Worm (Caenorhabditis elegans): ENCODE measurements around the gene try-1.

try-1 gene

DNA sequence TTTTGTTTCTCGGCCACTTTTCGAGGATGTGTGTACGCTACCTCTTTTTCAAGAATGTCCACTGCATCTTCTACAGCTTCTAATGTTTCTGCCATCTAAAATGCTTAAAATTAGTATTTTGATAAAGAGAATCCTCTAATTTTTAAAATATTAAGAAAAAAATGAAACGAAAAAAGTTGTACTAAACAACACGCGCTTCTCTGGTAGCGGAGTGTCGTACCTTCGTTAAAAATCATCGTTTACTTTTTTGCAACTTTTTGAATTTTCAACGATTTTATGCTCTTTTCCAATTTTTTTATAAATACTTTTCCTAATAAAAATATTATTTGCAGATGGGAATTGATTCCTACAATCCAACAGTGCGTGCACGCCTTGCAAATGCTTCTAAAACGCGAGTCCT, 3.6 kb downstream of the try-1 start, which contains the start of the genes gldi-11 and ZK546.2 (continued):
- TF ChIP-seq sptf-1 (tag; optimal IDR thresholded peaks at IDR 0.05) (no peak), nhr-20 (tag; optimal IDR thresholded peaks at IDR 0.05) (no peak), ztf-4 (tag; optimal IDR thresholded peaks at IDR 0.05) (no peak), tbx-2 (tag; optimal IDR thresholded peaks at IDR 0.05) (no peak), egl-13 (tag; optimal IDR thresholded peaks at IDR 0.05) (no peak), ets-5 (GFP tag; IDR thresholded peaks at IDR 0.05) (no peak)

DNA sequence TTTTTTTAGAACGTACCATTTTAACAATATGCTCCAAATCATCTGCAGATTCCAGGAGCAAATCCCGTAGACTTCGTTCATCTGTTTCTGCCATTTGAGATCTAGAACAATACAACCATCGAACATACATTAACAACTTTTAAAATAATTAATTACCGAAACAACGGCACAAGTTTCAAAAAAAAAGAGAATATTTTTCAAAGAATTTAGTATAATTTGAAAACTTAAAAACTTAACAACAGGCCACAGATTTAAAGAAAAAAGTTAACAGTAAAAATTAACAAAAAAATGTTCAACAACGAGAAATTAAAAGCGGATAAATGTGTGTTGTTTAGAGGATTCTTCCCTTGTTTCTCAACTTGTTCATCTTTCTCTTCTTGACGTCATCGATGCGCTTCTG, 5.5 kb downstream of the try-1 start, which contains the start of gene mdt-4:
mdt-4 (minus strand) TSS at position 101 of the 400 bp plus-strand sequence.
- TF ChIP-seq lin-39 (tag; optimal IDR thresholded peaks at IDR 0.05) (no peak), sptf-1 (tag; optimal IDR thresholded peaks at IDR 0.05) (no peak), mab-9 (GFP tag; IDR thresholded peaks at IDR 0.05) (no peak), nhr-237 (tag; optimal IDR thresholded peaks at IDR 0.05) (no peak), efl-3 (GFP tag; optimal IDR thresholded peaks at IDR 0.05) (no peak)

DNA sequence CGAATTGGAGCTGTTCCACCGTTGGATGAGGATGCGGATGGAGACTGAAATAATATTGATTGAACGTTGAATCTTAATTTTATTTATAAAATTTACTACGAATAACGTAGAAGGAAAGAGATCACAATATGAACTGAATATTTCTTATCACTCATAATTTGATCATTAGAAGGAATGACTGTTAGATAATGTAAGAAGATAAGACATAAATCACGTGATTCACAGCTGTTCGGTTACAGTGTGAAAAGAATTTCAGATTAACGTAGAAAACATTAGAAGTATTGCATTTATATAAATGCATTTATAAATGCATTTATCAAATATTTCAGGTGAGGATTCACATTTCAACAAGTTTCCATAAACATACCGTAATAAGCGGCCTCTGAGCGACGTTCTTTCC, 6.5 kb downstream of the try-1 start:
- no peak for TF ChIP-seq lir-3 (tag; optimal IDR thresholded peaks at IDR 0.05; ENCODE audit: poor library complexity)
- no peak for TF ChIP-seq sup-37 (GFP tag; optimal IDR thresholded peaks at IDR 0.05)
- TF ChIP-seq nhr-11 (tag; optimal IDR thresholded peaks at IDR 0.05), result no peak
- TF ChIP-seq mep-1 (tag; optimal IDR thresholded peaks at IDR 0.05), result no peak
- TF ChIP-seq hpl-2 (GFP tag; optimal IDR thresholded peaks at IDR 0.05), result no peak
- no peak for TF ChIP-seq unc-98 (GFP tag; IDR thresholded peaks at IDR 0.05)
- TF ChIP-seq elt-3 (tag; optimal IDR thresholded peaks at IDR 0.05), result peak in 1 of 6 experiments; percentile 32
- TF ChIP-seq isw-1 (GFP tag; IDR thresholded peaks at IDR 0.05), result no peak
- no peak for TF ChIP-seq efl-3 (GFP tag; optimal IDR thresholded peaks at IDR 0.05)
- no peak for TF ChIP-seq unc-86 (tag; optimal IDR thresholded peaks at IDR 0.05)
- no peak for TF ChIP-seq mef-2 (tag; optimal IDR thresholded peaks at IDR 0.05)
- no peak for TF ChIP-seq nhr-71 (tag; optimal IDR thresholded peaks at IDR 0.05)
- TF ChIP-seq ces-1 (GFP tag; optimal IDR thresholded peaks at IDR 0.05), result no peak
- TF ChIP-seq nhr-12 (tag; optimal IDR thresholded peaks at IDR 0.05), result no peak
- no peak for TF ChIP-seq hlh-4 (tag; optimal IDR thresholded peaks at IDR 0.05)
- TF ChIP-seq nhr-237 (tag; optimal IDR thresholded peaks at IDR 0.05), result no peak
- no peak for TF ChIP-seq fkh-8 (tag; optimal IDR thresholded peaks at IDR 0.05)
- no peak for TF ChIP-seq swsn-7 (tag; optimal IDR thresholded peaks at IDR 0.05)
- TF ChIP-seq hlh-17 (GFP tag; optimal IDR thresholded peaks at IDR 0.05; ENCODE audit: borderline replicate concordance), result no peak
- peak; percentile 83 for TF ChIP-seq tlp-1 (tag; optimal IDR thresholded peaks at IDR 0.05)
- no peak for TF ChIP-seq vab-15 (tag; optimal IDR thresholded peaks at IDR 0.05)
- peak; percentile 94 for TF ChIP-seq elt-2 (tag; optimal IDR thresholded peaks at IDR 0.05)

DNA sequence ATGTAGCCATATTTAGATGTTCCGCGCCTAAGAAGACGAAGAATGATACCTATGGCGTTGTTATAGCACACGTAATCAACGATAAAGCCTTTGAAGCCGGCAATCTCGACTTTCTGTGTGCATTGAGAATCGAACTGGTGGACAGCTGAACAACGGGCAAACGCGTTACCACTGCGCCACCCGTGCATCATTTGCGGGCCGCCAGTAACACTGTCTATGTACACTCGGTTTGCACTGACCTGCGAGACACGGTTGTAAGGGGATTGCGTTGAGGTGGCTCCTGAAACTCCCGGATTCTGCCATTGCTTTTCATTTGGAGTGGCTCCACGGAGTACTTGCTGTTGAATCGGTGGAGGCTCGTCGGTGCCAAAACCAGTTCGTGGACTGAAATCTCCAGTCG, 6.9 kb downstream of the try-1 start:
- peak; percentile 6 to 28 for TF ChIP-seq lsy-2 (tag; optimal IDR thresholded peaks at IDR 0.05)
- TF ChIP-seq lin-35 (GFP tag; optimal IDR thresholded peaks at IDR 0.05), result peak; percentile 14 to 62
- no peak for TF ChIP-seq lin-13 (GFP tag; optimal IDR thresholded peaks at IDR 0.05)
- TF ChIP-seq ama-1 (optimal IDR thresholded peaks at IDR 0.05), result peak; percentile 62
- no peak for TF ChIP-seq nhr-12 (tag; optimal IDR thresholded peaks at IDR 0.05)
- TF ChIP-seq ztf-4 (tag; optimal IDR thresholded peaks at IDR 0.05), result no peak
- TF ChIP-seq hlh-17 (GFP tag; optimal IDR thresholded peaks at IDR 0.05; ENCODE audit: borderline replicate concordance), result no peak
- TF ChIP-seq aha-1 (tag; optimal IDR thresholded peaks at IDR 0.05), result no peak
- TF ChIP-seq ceh-8 (GFP tag; optimal IDR thresholded peaks at IDR 0.05), result no peak
- peak; percentile 66 for TF ChIP-seq snu-23 (GFP tag; optimal IDR thresholded peaks at IDR 0.05)
- TF ChIP-seq egl-13 (tag; optimal IDR thresholded peaks at IDR 0.05), result no peak
- no peak for TF ChIP-seq unc-62 (GFP tag; optimal IDR thresholded peaks at IDR 0.05)
- no peak for TF ChIP-seq lin-39 (tag; optimal IDR thresholded peaks at IDR 0.05)
- TF ChIP-seq dpl-1 (GFP tag; optimal IDR thresholded peaks at IDR 0.05), result peak in 2 of 3 experiments; percentile 6 to 36
- TF ChIP-seq zip-4 (GFP tag; optimal IDR thresholded peaks at IDR 0.05), result peak; percentile 23
- TF ChIP-seq ets-5 (GFP tag; IDR thresholded peaks at IDR 0.05), result no peak
- no peak for TF ChIP-seq lin-15B (tag; optimal IDR thresholded peaks at IDR 0.05)
- no peak for TF ChIP-seq zag-1 (tag; optimal IDR thresholded peaks at IDR 0.05)
- TF ChIP-seq Y116A8C.19 (tag; optimal IDR thresholded peaks at IDR 0.05; ENCODE audit: borderline replicate concordance), result no peak
- no peak for TF ChIP-seq ceh-88 (GFP tag; IDR thresholded peaks at IDR 0.05)
- peak; percentile 8 for TF ChIP-seq skn-1 (tag; optimal IDR thresholded peaks at IDR 0.05)
- no peak for TF ChIP-seq fkh-8 (tag; optimal IDR thresholded peaks at IDR 0.05)
- TF ChIP-seq nhr-84 (tag; optimal IDR thresholded peaks at IDR 0.05), result no peak
- peak; percentile 63 for TF ChIP-seq nhr-85 (tag)
- peak; percentile 54 for TF ChIP-seq nhr-77 (tag; optimal IDR thresholded peaks at IDR 0.05)
- TF ChIP-seq C04F5.9 (tag; optimal IDR thresholded peaks at IDR 0.05), result no peak

Measured in whole organism, L1 larva.